Worm (Caenorhabditis elegans) whole organism, L4 larva: ENCODE measurements around the gene ZC455.1.

Experiments used
- D1046.2 ChIP-seq: fragments of 200-800 bp; sonication (Bioruptor generic); IDR thresholded peaks from 2 replicates; pipeline ENCODE4 v1.3.6; 2022; ENCODE audit warnings: missing genetic modification characterization, missing compliant biosample characterization
- F26F4.8 ChIP-seq: fragments of 200-800 bp; sonication (Bioruptor generic); conservative IDR thresholded peaks from 2 replicates; pipeline ENCODE4 v1.3.6; 2022; ENCODE audit warnings: missing genetic modification characterization, missing compliant biosample characterization
- F49E8.2 ChIP-seq: sonication (generic microtip); optimal IDR thresholded peaks from 2 replicates; lab custom pipeline; 2016; ENCODE audit warnings: missing compliant biosample characterization, mild to moderate bottlenecking, missing genetic modification characterization, borderline replicate concordance
- R02D3.7 ChIP-seq: fragments of 150-350 bp; sonication (generic microtip); optimal IDR thresholded peaks from 3 replicates; lab custom pipeline; 2014; ENCODE audit warnings: missing biosample characterization, missing genetic modification characterization
- T20F7.1 ChIP-seq: fragments of 200-800 bp; sonication (Bioruptor generic); optimal IDR thresholded peaks from 2 replicates; lab custom pipeline; 2018; ENCODE audit warnings: mild to moderate bottlenecking, missing genetic modification characterization, missing compliant biosample characterization
- T26A8.4 ChIP-seq: fragments of 200-800 bp; sonication (Bioruptor generic); IDR thresholded peaks from 2 replicates; pipeline ENCODE4 v1.3.6; 2022; ENCODE audit warnings: missing genetic modification characterization, missing compliant biosample characterization
- Y75B8A.6 ChIP-seq: fragments of 200-800 bp; sonication (Bioruptor generic); IDR thresholded peaks from 2 replicates; pipeline ENCODE4 v1.3.6; 2022; ENCODE audit warnings: missing genetic modification reagents, missing genetic modification characterization, missing compliant biosample characterization
- ZK337.2 ChIP-seq: fragments of 200-800 bp; sonication (Bioruptor generic); IDR thresholded peaks from 2 replicates; pipeline ENCODE4 v1.3.6; 2022; ENCODE audit warnings: missing genetic modification reagents, missing genetic modification characterization, missing compliant biosample characterization
- aha-1 ChIP-seq: fragments of 150-350 bp; peaks from one replicate; lab custom pipeline; 2014; ENCODE audit warnings: missing biosample characterization, missing genetic modification characterization
- ama-1 ChIP-seq: fragments of 150-350 bp; optimal IDR thresholded peaks from 2 replicates; lab custom pipeline; 2014; ENCODE audit warnings: inconsistent platforms, mixed read lengths
- arid-1 ChIP-seq: fragments of 200-800 bp; sonication (Bioruptor generic); conservative IDR thresholded peaks from 2 replicates; pipeline ENCODE4 v1.3.6; 2022; ENCODE audit warnings: missing genetic modification reagents, missing genetic modification characterization, missing compliant biosample characterization
- ceh-44 ChIP-seq: fragments of 200-800 bp; sonication (Bioruptor generic); IDR thresholded peaks from 2 replicates; pipeline ENCODE4 v1.3.6; 2022; ENCODE audit warnings: missing genetic modification reagents, missing genetic modification characterization, missing compliant biosample characterization
- dmd-9 ChIP-seq: fragments of 200-800 bp; sonication (Bioruptor generic); IDR thresholded peaks from 2 replicates; pipeline ENCODE4 v1.3.6; 2022; ENCODE audit warnings: missing genetic modification reagents, missing genetic modification characterization, missing compliant biosample characterization
- dpl-1 ChIP-seq: fragments of 150-350 bp; optimal IDR thresholded peaks from 2 replicates; lab custom pipeline; 2014; ENCODE audit warnings: missing biosample characterization, missing genetic modification reagents, missing genetic modification characterization
- duxl-1 ChIP-seq: sonication (generic microtip); optimal IDR thresholded peaks from 2 replicates; lab custom pipeline; 2016; ENCODE audit warnings: mild to moderate bottlenecking, missing genetic modification characterization, moderate library complexity, missing compliant biosample characterization; ENCODE audit not compliant: poor library complexity
- dve-1 ChIP-seq: sonication (generic microtip); optimal IDR thresholded peaks from 2 replicates; lab custom pipeline; 2017; ENCODE audit warnings: antibody characterized with exemption, mild to moderate bottlenecking, missing genetic modification characterization, missing compliant biosample characterization; ENCODE audit not compliant: insufficient read depth
- egl-27 ChIP-seq: sonication (generic microtip); optimal IDR thresholded peaks from 3 replicates; lab custom pipeline; 2017; ENCODE audit warnings: missing biosample characterization, missing genetic modification reagents, missing genetic modification characterization
- hlh-11 ChIP-seq: fragments of 200-800 bp; sonication (Bioruptor generic); optimal IDR thresholded peaks from 2 replicates; lab custom pipeline; 2018; ENCODE audit warnings: mild to moderate bottlenecking, missing genetic modification characterization, missing compliant biosample characterization
- lim-7 ChIP-seq: fragments of 200-800 bp; sonication (Bioruptor generic); IDR thresholded peaks from 2 replicates; pipeline ENCODE4 v1.3.6; 2022; ENCODE audit warnings: missing genetic modification characterization, missing compliant biosample characterization
- lin-1 ChIP-seq: fragments of 200-800 bp; sonication (Bioruptor generic); IDR thresholded peaks from 2 replicates; pipeline ENCODE4 v1.3.6; 2022; ENCODE audit warnings: missing genetic modification reagents, missing genetic modification characterization, missing compliant biosample characterization
- lin-13 ChIP-seq: fragments of 150-350 bp; optimal IDR thresholded peaks from 2 replicates; lab custom pipeline; 2014; ENCODE audit warnings: missing biosample characterization, missing genetic modification reagents, missing genetic modification characterization
- lin-15B ChIP-seq: fragments of 150-350 bp; sonication (generic microtip); optimal IDR thresholded peaks from 3 replicates; lab custom pipeline; 2014; ENCODE audit warnings: missing biosample characterization, missing genetic modification characterization
- lin-39 ChIP-seq: fragments of 150-350 bp; optimal IDR thresholded peaks from 2 replicates; lab custom pipeline; 2014; ENCODE audit warnings: missing biosample characterization, missing genetic modification reagents, missing genetic modification characterization
- lsy-2 ChIP-seq, 2 experiments: fragments of 150-350 bp in 1 of 2; sonication (generic microtip) in 1 of 2; optimal IDR thresholded peaks; 2 replicates each; lab custom pipeline; 2014 to 2017; ENCODE audit warnings: missing biosample characterization in 2 of 2, missing genetic modification characterization in 2 of 2
- madf-9 ChIP-seq: fragments of 200-800 bp; sonication (Bioruptor generic); conservative IDR thresholded peaks from 2 replicates; pipeline ENCODE4 v1.3.6; 2022; ENCODE audit warnings: missing genetic modification reagents, missing genetic modification characterization, missing compliant biosample characterization
- mdt-29 ChIP-seq: fragments of 200-800 bp; sonication (Bioruptor generic); IDR thresholded peaks from 2 replicates; pipeline ENCODE4 v1.3.6; 2022; ENCODE audit warnings: missing genetic modification reagents, missing genetic modification characterization, missing compliant biosample characterization
- mes-2 ChIP-seq: sonication (generic microtip); optimal IDR thresholded peaks from 2 replicates; lab custom pipeline; 2016; ENCODE audit warnings: missing genotype, mild to moderate bottlenecking, missing genetic modification characterization, missing compliant biosample characterization; ENCODE audit not compliant: poor library complexity, severe bottlenecking
- mxl-2 ChIP-seq: fragments of 200-800 bp; sonication (Bioruptor generic); conservative IDR thresholded peaks from 2 replicates; pipeline ENCODE4 v1.3.6; 2022; ENCODE audit warnings: missing genetic modification reagents, missing genetic modification characterization, missing compliant biosample characterization
- nhr-102 ChIP-seq: sonication (generic microtip); optimal IDR thresholded peaks from 2 replicates; lab custom pipeline; 2016; ENCODE audit warnings: mild to moderate bottlenecking, missing genetic modification characterization, moderate library complexity, missing compliant biosample characterization
- nhr-11 ChIP-seq: fragments of 150-350 bp; optimal IDR thresholded peaks from 2 replicates; lab custom pipeline; 2014; ENCODE audit warnings: missing biosample characterization, missing genetic modification characterization
- nhr-25 ChIP-seq: sonication (generic microtip); optimal IDR thresholded peaks from 2 replicates; lab custom pipeline; 2017; ENCODE audit warnings: missing genetic modification characterization, mild to moderate bottlenecking, missing compliant biosample characterization, antibody characterized with exemption, moderate library complexity, borderline replicate concordance; ENCODE audit not compliant: insufficient read depth
- nhr-41 ChIP-seq: fragments of 200-800 bp; sonication (Bioruptor generic); IDR thresholded peaks from 2 replicates; pipeline ENCODE4 v1.3.6; 2022; ENCODE audit warnings: missing genetic modification reagents, missing genetic modification characterization, missing compliant biosample characterization
- pha-4 ChIP-seq, 2 experiments: fragments of 150-350 bp in 1 of 2; fragments of 200-800 bp in 1 of 2; sonication (Bioruptor generic) in 1 of 2; IDR thresholded peaks in 1 of 2; optimal IDR thresholded peaks in 1 of 2; 2 replicates each; pipeline versions ENCODE4 v1.3.6 to Lab custom; 2014 to 2022; ENCODE audit warnings: missing genetic modification characterization in 2 of 2, missing genetic modification reagents in 2 of 2, missing biosample characterization in 1 of 2, missing compliant biosample characterization in 1 of 2
- php-3 ChIP-seq: fragments of 200-800 bp; sonication (Bioruptor generic); IDR thresholded peaks from 2 replicates; pipeline ENCODE4 v1.3.6; 2022; ENCODE audit warnings: missing genetic modification reagents, missing genetic modification characterization, missing compliant biosample characterization
- pqm-1 ChIP-seq: sonication (generic microtip); optimal IDR thresholded peaks from 2 replicates; lab custom pipeline; 2017; ENCODE audit warnings: missing biosample characterization, missing genetic modification characterization
- rbr-2 ChIP-seq: sonication (generic microtip); optimal IDR thresholded peaks from 2 replicates; lab custom pipeline; 2016; ENCODE audit warnings: missing genotype, missing genetic modification characterization, missing compliant biosample characterization
- sdz-12 ChIP-seq: fragments of 200-800 bp; sonication (Bioruptor generic); optimal IDR thresholded peaks from 2 replicates; lab custom pipeline; 2018; ENCODE audit warnings: mild to moderate bottlenecking, missing genetic modification characterization, missing compliant biosample characterization
- skn-1 ChIP-seq: fragments of 150-350 bp; optimal IDR thresholded peaks from 2 replicates; lab custom pipeline; 2014; ENCODE audit warnings: missing biosample characterization, missing genetic modification characterization
- snpc-4 ChIP-seq: fragments of 150-350 bp; optimal IDR thresholded peaks from 2 replicates; lab custom pipeline; 2014; ENCODE audit warnings: missing biosample characterization, missing genetic modification characterization
- tag-97 ChIP-seq: fragments of 200-800 bp; sonication (Bioruptor generic); IDR thresholded peaks from 2 replicates; pipeline ENCODE4 v1.3.6; 2022; ENCODE audit warnings: missing genetic modification characterization, missing compliant biosample characterization
- unc-39 ChIP-seq: sonication (generic microtip); optimal IDR thresholded peaks from 2 replicates; lab custom pipeline; 2017; ENCODE audit warnings: missing biosample characterization, missing genetic modification characterization
- unc-62 ChIP-seq, 3 experiments: fragments of 150-350 bp in 1 of 3; sonication (generic microtip); optimal IDR thresholded peaks in 2 of 3; peaks in 1 of 3; 1 replicate in 1 of 3; 2 replicates in 2 of 3; lab custom pipeline; 2014 to 2017; ENCODE audit warnings: missing biosample characterization in 3 of 3, missing genetic modification characterization in 3 of 3, missing genetic modification reagents in 3 of 3, missing genotype in 1 of 3
- zfp-2 ChIP-seq: sonication (generic microtip); optimal IDR thresholded peaks from 2 replicates; lab custom pipeline; 2016; ENCODE audit warnings: mild to moderate bottlenecking, missing genetic modification characterization, missing compliant biosample characterization
- zip-11 ChIP-seq: fragments of 200-800 bp; sonication (Bioruptor generic); IDR thresholded peaks from 2 replicates; pipeline ENCODE4 v1.3.6; 2022; ENCODE audit warnings: missing genetic modification characterization, missing compliant biosample characterization
- zip-2 ChIP-seq: fragments of 150-350 bp; optimal IDR thresholded peaks from 2 replicates; lab custom pipeline; 2014; ENCODE audit warnings: missing biosample characterization, missing genetic modification characterization
- ztf-11 ChIP-seq: fragments of 150-350 bp; optimal IDR thresholded peaks from 2 replicates; lab custom pipeline; 2014; ENCODE audit warnings: missing biosample characterization, missing genetic modification characterization

The ZC455.1 gene

DNA sequence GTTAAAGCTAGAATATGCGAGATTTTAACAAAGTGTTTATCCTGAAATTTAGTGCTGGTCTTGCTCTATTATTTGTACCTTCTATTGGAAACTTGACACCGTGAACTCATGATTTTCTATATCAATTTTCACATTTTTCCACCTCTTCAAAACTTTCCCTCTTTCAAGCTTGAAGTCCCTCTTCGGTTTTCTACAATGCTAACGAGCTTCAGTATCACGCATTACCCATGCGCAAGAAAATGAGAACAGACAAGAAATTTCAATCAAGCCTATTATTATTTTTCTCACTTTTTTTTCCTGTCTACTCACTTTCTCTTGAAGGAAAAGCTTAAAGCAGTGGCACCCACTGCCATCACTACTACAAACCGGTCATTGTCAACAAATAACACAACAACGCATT is 38.5 kb downstream of the ZC455.1 start (continued):
- no peak for TF ChIP-seq mes-2
- TF ChIP-seq T26A8.4, result peak; percentile 40
- TF ChIP-seq ama-1 (lab: Kevin White, UChicago), result peak; percentile 13

DNA sequence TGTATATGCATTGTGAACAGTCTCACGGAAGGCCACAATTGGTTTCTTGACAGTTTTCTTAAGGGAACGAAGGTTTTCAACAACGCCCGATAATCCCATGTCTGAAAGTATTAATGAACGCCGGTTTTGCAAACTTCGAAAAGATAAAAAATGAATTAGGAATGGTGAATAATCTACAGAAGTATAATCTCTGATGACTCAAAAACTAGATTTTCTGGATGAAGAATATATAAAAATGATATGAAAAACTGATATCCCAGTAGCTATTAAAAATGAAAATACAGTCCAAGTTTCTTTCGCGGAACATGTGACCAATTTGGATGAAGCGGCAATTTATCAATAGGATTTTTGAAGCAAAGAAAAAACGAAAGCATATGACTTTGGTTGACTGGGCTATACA is 40.7 kb downstream of the ZC455.1 start, which contains the start of gene ZC443.3:
TSS of gene ZC443.3 (minus strand) at position 101 of the 400 bp plus-strand sequence.
- no peak for TF ChIP-seq dmd-9 (GFP tag; lab: Robert Waterston, UW)
- TF ChIP-seq nhr-41 (GFP tag; lab: Robert Waterston, UW), result no peak
- no peak for TF ChIP-seq mxl-2 (GFP tag; lab: Robert Waterston, UW)
- no peak for TF ChIP-seq dpl-1
- no peak for TF ChIP-seq arid-1 (GFP tag; lab: Robert Waterston, UW)
- no peak for TF ChIP-seq pha-4 (GFP tag; IDR thresholded peaks at IDR 0.05; lab: Robert Waterston, UW)
- no peak for TF ChIP-seq pha-4 (tag; optimal IDR thresholded peaks at IDR 0.05; lab: Kevin White, UChicago)
- no peak for TF ChIP-seq T20F7.1 (GFP tag; lab: Kevin White, UChicago)
- no peak for TF ChIP-seq lim-7 (GFP tag; lab: Robert Waterston, UW)
- TF ChIP-seq lin-15B (tag; lab: Kevin White, UChicago), result no peak
- no peak for TF ChIP-seq dve-1 (tag; lab: Kevin White, UChicago)
- no peak for TF ChIP-seq nhr-102 (tag; lab: Kevin White, UChicago)
- no peak for TF ChIP-seq nhr-25 (tag; lab: Kevin White, UChicago)
- no peak for TF ChIP-seq ceh-44 (GFP tag; lab: Robert Waterston, UW)
- no peak for TF ChIP-seq ztf-11 (tag; lab: Kevin White, UChicago)
- no peak for TF ChIP-seq zip-11 (GFP tag; lab: Robert Waterston, UW)
- TF ChIP-seq R02D3.7, result no peak

DNA sequence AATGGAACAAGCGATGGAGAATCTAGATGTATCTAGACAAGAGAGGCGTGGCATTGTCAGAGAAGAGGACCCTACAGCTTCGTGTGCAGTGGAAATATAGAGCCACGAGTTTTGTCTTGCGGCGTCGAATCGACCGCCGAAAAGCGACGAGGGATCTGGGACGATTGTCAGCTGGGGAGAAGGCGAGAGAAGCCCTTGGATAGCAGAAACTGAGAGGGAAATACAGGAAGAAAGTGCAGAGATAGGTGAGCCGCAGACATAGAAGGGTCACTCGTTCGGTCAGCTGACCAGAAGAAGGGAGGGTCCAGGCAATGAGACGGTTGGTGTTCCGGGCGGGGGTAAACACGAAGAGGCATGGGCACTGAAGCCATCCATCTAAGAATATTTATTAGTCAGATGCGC is 41.2 kb downstream of the ZC455.1 start:
- TF ChIP-seq unc-39 (tag; lab: Kevin White, UChicago) (no peak), tag-97 (GFP tag; lab: Robert Waterston, UW) (no peak), lin-39 (no peak), zip-2 (tag; lab: Kevin White, UChicago) (no peak), lsy-2 (tag; optimal IDR thresholded peaks at IDR 0.05; lab: Kevin White, UChicago) (peak; percentile 53 to 64), pqm-1 (tag; lab: Kevin White, UChicago) (no peak), snpc-4 (no peak), D1046.2 (GFP tag; lab: Robert Waterston, UW) (no peak), F49E8.2 (tag; lab: Kevin White, UChicago) (no peak), sdz-12 (GFP tag; lab: Kevin White, UChicago) (no peak), php-3 (no peak), lin-1 (no peak), zfp-2 (tag; lab: Kevin White, UChicago) (no peak), duxl-1 (tag; lab: Kevin White, UChicago) (no peak), zip-11 (GFP tag; lab: Robert Waterston, UW) (no peak), unc-62 (GFP tag; optimal IDR thresholded peaks at IDR 0.05 in 1 of 2; lab: Kevin White, UChicago) (peak in 1 of 2 experiments; percentile 98), unc-62 (tag; optimal IDR thresholded peaks at IDR 0.05; lab: Kevin White, UChicago) (no peak), mdt-29 (no peak), rbr-2 (peak; percentile 72), ZK337.2 (no peak), hlh-11 (peak; percentile 90), nhr-11 (peak; percentile 83), R02D3.7 (no peak), Y75B8A.6 (GFP tag; lab: Robert Waterston, UW) (no peak), F26F4.8 (GFP tag; lab: Robert Waterston, UW) (no peak), ztf-11 (tag; lab: Kevin White, UChicago) (no peak), aha-1 (tag; lab: Kevin White, UChicago) (peak; percentile 94), nhr-41 (GFP tag; lab: Robert Waterston, UW) (no peak), ceh-44 (GFP tag; lab: Robert Waterston, UW) (no peak), lim-7 (GFP tag; lab: Robert Waterston, UW) (no peak), madf-9 (GFP tag; lab: Robert Waterston, UW) (no peak), skn-1 (tag; lab: Kevin White, UChicago) (no peak), egl-27 (tag; lab: Kevin White, UChicago) (no peak), lin-13 (GFP tag; lab: Kevin White, UChicago) (no peak), mes-2 (peak; percentile 13)
